Fruit fly (Drosophila melanogaster): Measurements from ENCODE around the gene CG5866.
A peak's percentile ranks its signal among the peaks of the same experiment; 100 is the strongest.

Gene CG5866

dm6 chr3R:17402434-17402833 lies 13.1 kb upstream of the CG5866 start, which contains the start of gene Sur-8 (continued):
- 0 out of 2 replicates have a peak, but pooled peaks have one; percentile 45 for TF ChIP-seq Oaz (GFP tag; IDR thresholded peaks at IDR 0.05)
- peak; percentile 80 for TF ChIP-seq CG1024 (GFP tag; IDR thresholded peaks at IDR 0.05)
- peak; percentile 32; the same call in 1 of the 2 replicates for TF ChIP-seq esg (GFP tag; conservative IDR thresholded peaks at IDR 0.05)
- TF ChIP-seq NFAT (GFP tag; IDR thresholded peaks at IDR 0.05), result peak; percentile 91
- no peak for TF ChIP-seq gcm2 (GFP tag; optimal IDR thresholded peaks at IDR 0.05)
- no peak for TF ChIP-seq Kr (GFP tag; optimal IDR thresholded peaks at IDR 0.05)
- TF ChIP-seq CG3726 (GFP tag; IDR thresholded peaks at IDR 0.05), result peak; percentile 56; the same call in 2 of the 3 replicates
- no peak for TF ChIP-seq CG17568 (GFP tag; optimal IDR thresholded peaks at IDR 0.05)
- TF ChIP-seq ems (GFP tag; optimal IDR thresholded peaks at IDR 0.05), result no peak
- TF ChIP-seq phol (tag; optimal IDR thresholded peaks at IDR 0.05), result no peak
- no peak for TF ChIP-seq br (optimal IDR thresholded peaks at IDR 0.05)
- no peak for TF ChIP-seq CG9437 (GFP tag; optimal IDR thresholded peaks at IDR 0.05)
- TF ChIP-seq mld (GFP tag; IDR thresholded peaks at IDR 0.05; ENCODE audit: partially characterized antibody), result peak; percentile 11; the same call in 1 of the 3 replicates
- 0 out of 2 replicates have a peak, but pooled peaks have one; percentile 20 for TF ChIP-seq tna (GFP tag; IDR thresholded peaks at IDR 0.05; ENCODE audit: partially characterized antibody)
- TF ChIP-seq knrl (GFP tag; IDR thresholded peaks at IDR 0.05; ENCODE audit: partially characterized antibody), result peak; percentile 42; the same call in 2 of the 3 replicates
- TF ChIP-seq vnd (GFP tag; IDR thresholded peaks at IDR 0.05; ENCODE audit: partially characterized antibody), result no peak
- TF ChIP-seq CG10654 (GFP tag; optimal IDR thresholded peaks at IDR 0.05), result peak; percentile 40
- peak; percentile 53; the same call in 1 of the 2 replicates for TF ChIP-seq CG42726 (GFP tag; IDR thresholded peaks at IDR 0.05; ENCODE audit: partially characterized antibody)
- TF ChIP-seq CG16863 (GFP tag; optimal IDR thresholded peaks at IDR 0.05), result peak; percentile 65
- peak; percentile 84 for TF ChIP-seq Dbx (GFP tag; IDR thresholded peaks at IDR 0.05)
- TF ChIP-seq chinmo (GFP tag; IDR thresholded peaks at IDR 0.05; ENCODE audit: partially characterized antibody), result 0 out of 4 replicates have a peak, but pooled peaks have one; percentile 26
- no peak for TF ChIP-seq Sox100B (GFP tag; optimal IDR thresholded peaks at IDR 0.05)
- TF ChIP-seq CG14014 (GFP tag; IDR thresholded peaks at IDR 0.05), result peak; percentile 71; the same call in 1 of the 2 replicates
- peak; percentile 40 for TF ChIP-seq CG12942 (GFP tag; optimal IDR thresholded peaks at IDR 0.05)
- TF ChIP-seq org-1 (GFP tag; optimal IDR thresholded peaks at IDR 0.05), result peak; percentile 24
- peak; percentile 7 for TF ChIP-seq CG8388 (GFP tag; optimal IDR thresholded peaks at IDR 0.05)
- peak; percentile 31 for TF ChIP-seq Blimp-1 (GFP tag; optimal IDR thresholded peaks at IDR 0.05)
- no peak for TF ChIP-seq sqz (GFP tag; optimal IDR thresholded peaks at IDR 0.05)
- peak; percentile 5 for TF ChIP-seq crc (GFP tag; optimal IDR thresholded peaks at IDR 0.05)
- TF ChIP-seq CG6689 (GFP tag; IDR thresholded peaks at IDR 0.05), result peak; percentile 45; the same call in 1 of the 2 replicates
- TF ChIP-seq CG12769 (tag; optimal IDR thresholded peaks at IDR 0.05), result peak; percentile 64
- TF ChIP-seq trem (tag; optimal IDR thresholded peaks at IDR 0.05), result no peak
- 0 out of 3 replicates have a peak, but pooled peaks have one; percentile 58 for TF ChIP-seq so (GFP tag; IDR thresholded peaks at IDR 0.05)
- peak; percentile 65 for TF ChIP-seq Atf-2 (GFP tag; optimal IDR thresholded peaks at IDR 0.05)
- TF ChIP-seq pb (GFP tag; optimal IDR thresholded peaks at IDR 0.05), result peak; percentile 59
- TF ChIP-seq Hey (tag; optimal IDR thresholded peaks at IDR 0.05), result no peak
- peak; percentile 77 for TF ChIP-seq Hsf (GFP tag; optimal IDR thresholded peaks at IDR 0.05)
- peak; percentile 45 for TF ChIP-seq CG12744 (GFP tag; optimal IDR thresholded peaks at IDR 0.05)
- no peak for TF ChIP-seq Fer2 (tag; optimal IDR thresholded peaks at IDR 0.05)
- 0 out of 3 replicates have a peak, but pooled peaks have one; percentile 15 for TF ChIP-seq gce (GFP tag; IDR thresholded peaks at IDR 0.05)
- peak; percentile 78 for TF ChIP-seq MTF-1 (GFP tag; optimal IDR thresholded peaks at IDR 0.05; ENCODE audit: borderline replicate concordance)
- TF ChIP-seq fd64A (GFP tag; optimal IDR thresholded peaks at IDR 0.05), result peak; percentile 52
- TF ChIP-seq fd96Cb (tag; optimal IDR thresholded peaks at IDR 0.05), result peak; percentile 1
- peak; percentile 68 for TF ChIP-seq Sox102F (GFP tag; optimal IDR thresholded peaks at IDR 0.05)
- TF ChIP-seq Ets97D (GFP tag; optimal IDR thresholded peaks at IDR 0.05), result peak; percentile 45
- no peak for TF ChIP-seq Deaf1 (tag; optimal IDR thresholded peaks at IDR 0.05)
- no peak for TF ChIP-seq CG1832 (GFP tag; optimal IDR thresholded peaks at IDR 0.05)
- TF ChIP-seq Nf-YA (GFP tag; IDR thresholded peaks at IDR 0.05), result no peak
- no peak for TF ChIP-seq trh (GFP tag; optimal IDR thresholded peaks at IDR 0.05)
- peak; percentile 27 for TF ChIP-seq CG18764 (GFP tag; optimal IDR thresholded peaks at IDR 0.05)
